Comparison of ENCODE assay signal across 4 fruit fly cellular contexts in the genomic region with DNA sequence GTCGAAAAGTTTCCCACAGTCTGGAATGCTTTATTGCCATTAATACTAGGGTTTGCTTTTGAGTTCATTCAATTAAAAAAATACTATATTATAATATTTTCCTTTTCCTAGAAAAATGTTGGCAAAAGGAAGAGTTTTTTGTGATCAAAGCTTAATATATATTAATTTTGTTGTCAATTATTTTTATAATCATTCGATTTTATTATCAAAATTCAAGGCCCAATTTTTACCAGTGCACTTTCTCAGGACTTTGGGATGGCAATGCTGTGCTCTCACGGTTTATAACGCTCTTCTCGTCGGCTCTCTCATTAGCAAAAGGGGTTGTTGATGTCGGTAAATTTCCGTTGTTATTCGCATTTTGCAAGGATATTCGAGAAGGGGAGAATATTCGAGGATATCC.
TF ChIP-seq lines count a peak whose summit lies in the region.

No protein-coding gene starts in this region.

- no peak for TF ChIP-seq CTCF in whole organism, embryonic (GFP tag; optimal IDR thresholded peaks at IDR 0.05; lab: Kevin White, UChicago)

TF ChIP-seq in whole organism, embryonic, 481 proteins besides CTCF, POLR2A, EP300 and RAD21 (continues in another document):
- TF ChIP-seq dysf (GFP tag; IDR thresholded peaks at IDR 0.05; lab: Robert Waterston, UW) (no peak), Usf (GFP tag; optimal IDR thresholded peaks at IDR 0.05; lab: Kevin White, UChicago) (no peak), Hr51 (GFP tag; optimal IDR thresholded peaks at IDR 0.05; lab: Kevin White, UChicago) (peak in 1 of 2 experiments; percentile 59), ATbp (GFP tag; optimal IDR thresholded peaks at IDR 0.05; lab: Kevin White, UChicago) (peak; percentile 27), prd (optimal IDR thresholded peaks at IDR 0.05; lab: Kevin White, UChicago) (no peak), prd (GFP tag; IDR thresholded peaks at IDR 0.05; lab: Robert Waterston, UW) (peak; percentile 44; the same call in 1 of the 3 replicates), CG1602 (GFP tag; optimal IDR thresholded peaks at IDR 0.05; lab: Kevin White, UChicago) (peak; percentile 12), cg (GFP tag; optimal IDR thresholded peaks at IDR 0.05; lab: Kevin White, UChicago) (no peak), D19A (tag; optimal IDR thresholded peaks at IDR 0.05; lab: Kevin White, UChicago) (peak; percentile 63), CG30403 (GFP tag; optimal IDR thresholded peaks at IDR 0.05; lab: Kevin White, UChicago) (peak; percentile 42), CG42726 (GFP tag; IDR thresholded peaks at IDR 0.05; lab: Robert Waterston, UW; ENCODE audit: partially characterized antibody) (no peak), CG18599 (GFP tag; optimal IDR thresholded peaks at IDR 0.05; lab: Kevin White, UChicago) (peak; percentile 54), CG10147 (GFP tag; optimal IDR thresholded peaks at IDR 0.05; lab: Kevin White, UChicago) (peak; percentile 11), CG15601 (tag; optimal IDR thresholded peaks at IDR 0.05; lab: Kevin White, UChicago) (peak; percentile 35), Sin3A (optimal IDR thresholded peaks at IDR 0.05; lab: Kevin White, UChicago) (no peak), nerfin-2 (GFP tag; IDR thresholded peaks at IDR 0.05; lab: Robert Waterston, UW; ENCODE audit: partially characterized antibody) (no peak), CG2202 (tag; optimal IDR thresholded peaks at IDR 0.05; lab: Kevin White, UChicago) (peak; percentile 15), CG14965 (GFP tag; optimal IDR thresholded peaks at IDR 0.05; lab: Kevin White, UChicago; ENCODE audit: borderline replicate concordance) (no peak), CG17361 (GFP tag; IDR thresholded peaks at IDR 0.05; lab: Robert Waterston, UW) (0 out of 3 replicates have a peak, but pooled peaks have one; percentile 23), onecut (GFP tag; IDR thresholded peaks at IDR 0.05; lab: Robert Waterston, UW) (0 out of 2 replicates have a peak, but pooled peaks have one; percentile 26)

TF ChIP-seq in whole organism, prepupa, 60 proteins besides CTCF, POLR2A, EP300 and RAD21 (continues in another document):
- TF ChIP-seq pdm3 (GFP tag; optimal IDR thresholded peaks at IDR 0.05; lab: Kevin White, UChicago) (no peak), CG31627 (GFP tag; optimal IDR thresholded peaks at IDR 0.05; lab: Kevin White, UChicago) (no peak), spab (GFP tag; optimal IDR thresholded peaks at IDR 0.05; lab: Kevin White, UChicago) (no peak), vri (GFP tag; optimal IDR thresholded peaks at IDR 0.05; lab: Kevin White, UChicago) (no peak), lz (GFP tag; optimal IDR thresholded peaks at IDR 0.05; lab: Kevin White, UChicago) (peak; percentile 18), eg (GFP tag; IDR thresholded peaks at IDR 0.05; lab: Robert Waterston, UW) (peak; percentile 60; the same call in 1 of the 3 replicates), ss (GFP tag; optimal IDR thresholded peaks at IDR 0.05; lab: Kevin White, UChicago) (no peak), CG6163 (GFP tag; IDR thresholded peaks at IDR 0.05; lab: Robert Waterston, UW) (peak; percentile 35; the same call in 1 of the 3 replicates), CG6276 (GFP tag; optimal IDR thresholded peaks at IDR 0.05; lab: Kevin White, UChicago) (peak; percentile 21), Met (GFP tag; optimal IDR thresholded peaks at IDR 0.05; lab: Kevin White, UChicago) (no peak), CG8632 (GFP tag; optimal IDR thresholded peaks at IDR 0.05; lab: Kevin White, UChicago) (peak; percentile 29), net (GFP tag; optimal IDR thresholded peaks at IDR 0.05; lab: Kevin White, UChicago) (peak; percentile 13), dac (GFP tag; optimal IDR thresholded peaks at IDR 0.05; lab: Kevin White, UChicago) (no peak), Hr4 (GFP tag; optimal IDR thresholded peaks at IDR 0.05; lab: Kevin White, UChicago) (peak; percentile 22), Sox102F (GFP tag; optimal IDR thresholded peaks at IDR 0.05; lab: Kevin White, UChicago) (no peak), topi (GFP tag; optimal IDR thresholded peaks at IDR 0.05; lab: Kevin White, UChicago) (no peak), Hr39 (GFP tag; optimal IDR thresholded peaks at IDR 0.05; lab: Kevin White, UChicago) (no peak), CG11762 (GFP tag; optimal IDR thresholded peaks at IDR 0.05; lab: Kevin White, UChicago; ENCODE audit: insufficient read depth) (no peak), CG34406 (GFP tag; optimal IDR thresholded peaks at IDR 0.05; lab: Kevin White, UChicago) (peak; percentile 18), OdsH (GFP tag; optimal IDR thresholded peaks at IDR 0.05; lab: Kevin White, UChicago) (peak; percentile 21), Ets21C (GFP tag; optimal IDR thresholded peaks at IDR 0.05; lab: Kevin White, UChicago) (no peak), CG4318 (GFP tag; optimal IDR thresholded peaks at IDR 0.05; lab: Kevin White, UChicago) (no peak)

TF ChIP-seq in whole organism, pupa, 21 proteins besides CTCF, POLR2A, EP300 and RAD21:
- TF ChIP-seq Ets98B (GFP tag; IDR thresholded peaks at IDR 0.05; lab: Robert Waterston, UW) (no peak), EcR (GFP tag; optimal IDR thresholded peaks at IDR 0.05; lab: Kevin White, UChicago) (no peak), CG13204 (GFP tag; optimal IDR thresholded peaks at IDR 0.05; lab: Kevin White, UChicago) (no peak), CG14655 (GFP tag; optimal IDR thresholded peaks at IDR 0.05; lab: Kevin White, UChicago) (peak; percentile 49), rn (GFP tag; IDR thresholded peaks at IDR 0.05; lab: Robert Waterston, UW) (no peak), CG15710 (tag; optimal IDR thresholded peaks at IDR 0.05; lab: Kevin White, UChicago) (peak; percentile 15), CG8159 (tag; optimal IDR thresholded peaks at IDR 0.05; lab: Kevin White, UChicago) (peak; percentile 59), Snoo (tag; optimal IDR thresholded peaks at IDR 0.05; lab: Kevin White, UChicago) (no peak), CG17806 (tag; optimal IDR thresholded peaks at IDR 0.05; lab: Kevin White, UChicago) (peak; percentile 36), CG10348 (GFP tag; IDR thresholded peaks at IDR 0.05; lab: Robert Waterston, UW) (no peak), Pif1B (GFP tag; optimal IDR thresholded peaks at IDR 0.05; lab: Kevin White, UChicago) (no peak), CG32121 (GFP tag; IDR thresholded peaks at IDR 0.05; lab: Robert Waterston, UW) (no peak), fd96Ca (GFP tag; IDR thresholded peaks at IDR 0.05; lab: Robert Waterston, UW) (no peak), gl (tag; optimal IDR thresholded peaks at IDR 0.05; lab: Kevin White, UChicago) (no peak), CG9948 (tag; optimal IDR thresholded peaks at IDR 0.05; lab: Kevin White, UChicago) (peak; percentile 29), CG8301 (tag; optimal IDR thresholded peaks at IDR 0.05; lab: Kevin White, UChicago) (peak; percentile 16), CG34367 (tag; optimal IDR thresholded peaks at IDR 0.05; lab: Kevin White, UChicago) (peak; percentile 8), D1 (tag; optimal IDR thresholded peaks at IDR 0.05; lab: Kevin White, UChicago) (no peak), CG4496 (GFP tag; IDR thresholded peaks at IDR 0.05; lab: Robert Waterston, UW) (no peak), CG12605 (GFP tag; IDR thresholded peaks at IDR 0.05; lab: Robert Waterston, UW) (no peak), Pif1A (GFP tag; optimal IDR thresholded peaks at IDR 0.05; lab: Kevin White, UChicago) (peak; percentile 13)

TF ChIP-seq in whole organism, wandering third instar larva, 38 proteins besides CTCF, POLR2A, EP300 and RAD21:
- TF ChIP-seq foxo (GFP tag; optimal IDR thresholded peaks at IDR 0.05; lab: Kevin White, UChicago) (peak in 1 of 2 experiments; percentile 30), Sp1 (GFP tag; optimal IDR thresholded peaks at IDR 0.05; lab: Kevin White, UChicago) (peak; percentile 19), h (GFP tag; optimal IDR thresholded peaks at IDR 0.05; lab: Kevin White, UChicago) (peak; percentile 11), fru (GFP tag; optimal IDR thresholded peaks at IDR 0.05; lab: Kevin White, UChicago) (no peak), HLH106 (tag; optimal IDR thresholded peaks at IDR 0.05; lab: Kevin White, UChicago) (peak; percentile 6)
